Fruit fly (Drosophila melanogaster) whole organism, prepupa: ENCODE data around the gene CG14624.
A peak's percentile ranks its signal among the peaks of the same experiment; 100 is the strongest.

ENCODE experiments used
- CG10631 ChIP-seq: fragments of 200-800 bp; sonication (Bioruptor generic); optimal IDR thresholded peaks from 2 replicates; lab custom pipeline; 2016; ENCODE audit warnings: missing biosample characterization, missing genetic modification characterization
- CG10669 ChIP-seq: fragments of 200-800 bp; sonication (Bioruptor generic); optimal IDR thresholded peaks from 3 replicates; lab custom pipeline; 2018; ENCODE audit warnings: missing biosample characterization, mild to moderate bottlenecking, missing genetic modification characterization, moderate library complexity
- CG11294 ChIP-seq: fragments of 200-800 bp; sonication (Bioruptor generic); IDR thresholded peaks from 2 replicates; pipeline ENCODE4 v1.3.6; 2022; ENCODE audit warnings: missing biosample characterization, missing genetic modification characterization
- CG11902 ChIP-seq: fragments of 200-800 bp; sonication (Bioruptor generic); optimal IDR thresholded peaks from 3 replicates; lab custom pipeline; 2016; ENCODE audit warnings: missing biosample characterization, missing genetic modification characterization
- CG15336 ChIP-seq: fragments of 200-800 bp; sonication (Bioruptor generic); IDR thresholded peaks from 2 replicates; pipeline ENCODE4 v1.3.6; 2022; ENCODE audit warnings: missing biosample characterization, missing genetic modification characterization
- CG1621 ChIP-seq: fragments of 200-800 bp; sonication (Bioruptor generic); optimal IDR thresholded peaks from 3 replicates; lab custom pipeline; 2018; ENCODE audit warnings: missing biosample characterization, mild to moderate bottlenecking, missing genetic modification characterization
- CG16779 ChIP-seq: fragments of 200-800 bp; sonication (Bioruptor generic); optimal IDR thresholded peaks from 3 replicates; lab custom pipeline; 2017; ENCODE audit warnings: missing biosample characterization, mild to moderate bottlenecking, missing genetic modification characterization
- CG3032 ChIP-seq: fragments of 200-800 bp; optimal IDR thresholded peaks from 2 replicates; lab custom pipeline; 2019; ENCODE audit warnings: missing biosample characterization, mild to moderate bottlenecking, missing genetic modification characterization, moderate library complexity
- CG32006 ChIP-seq: fragments of 200-800 bp; sonication (Bioruptor generic); optimal IDR thresholded peaks from 3 replicates; lab custom pipeline; 2017; ENCODE audit warnings: missing biosample characterization, mild to moderate bottlenecking, missing genetic modification characterization
- CG34406 ChIP-seq: fragments of 200-800 bp; sonication (Bioruptor generic); optimal IDR thresholded peaks from 3 replicates; lab custom pipeline; 2016; ENCODE audit warnings: missing biosample characterization, missing genetic modification characterization
- CG3919 ChIP-seq: fragments of 200-800 bp; sonication (Bioruptor generic); optimal IDR thresholded peaks from 3 replicates; lab custom pipeline; 2016; ENCODE audit warnings: missing biosample characterization, missing genetic modification characterization
- CG6163 ChIP-seq: fragments of 200-800 bp; sonication (Bioruptor generic); IDR thresholded peaks from 3 replicates; pipeline ENCODE4 v1.3.6; 2022; ENCODE audit warnings: missing biosample characterization, missing genetic modification characterization
- CG6276 ChIP-seq: fragments of 200-800 bp; sonication (Bioruptor generic); optimal IDR thresholded peaks from 2 replicates; lab custom pipeline; 2017; ENCODE audit warnings: missing biosample characterization, mild to moderate bottlenecking, missing genetic modification characterization
- CG6792 ChIP-seq: fragments of 200-800 bp; sonication (Bioruptor generic); optimal IDR thresholded peaks from 3 replicates; lab custom pipeline; 2016; ENCODE audit warnings: missing biosample characterization, missing genetic modification characterization
- CG7368 ChIP-seq: fragments of 200-800 bp; sonication (Bioruptor generic); optimal IDR thresholded peaks from 3 replicates; lab custom pipeline; 2016; ENCODE audit warnings: missing biosample characterization, missing genetic modification characterization
- CG8119 ChIP-seq: fragments of 200-800 bp; sonication (Bioruptor generic); IDR thresholded peaks from 3 replicates; pipeline ENCODE4 v1.3.6; 2022; ENCODE audit warnings: missing biosample characterization, missing genetic modification characterization
- CG8319 ChIP-seq: fragments of 200-800 bp; sonication (Bioruptor generic); optimal IDR thresholded peaks from 3 replicates; lab custom pipeline; 2016; ENCODE audit warnings: missing biosample characterization, missing genetic modification characterization
- CG9139 ChIP-seq: fragments of 200-800 bp; sonication (Bioruptor generic); optimal IDR thresholded peaks from 3 replicates; lab custom pipeline; 2017; ENCODE audit warnings: missing biosample characterization, mild to moderate bottlenecking, missing genetic modification characterization
- Eip75B ChIP-seq: fragments of 200-800 bp; sonication (Bioruptor generic); optimal IDR thresholded peaks from 3 replicates; lab custom pipeline; 2016; ENCODE audit warnings: missing biosample characterization, missing genetic modification characterization
- Eip78C ChIP-seq: fragments of 200-800 bp; sonication (Bioruptor generic); peaks from one replicate; lab custom pipeline; 2016; ENCODE audit warnings: missing biosample characterization, missing genetic modification characterization
- Eip93F ChIP-seq: fragments of 200-800 bp; sonication (Bioruptor generic); optimal IDR thresholded peaks from 2 replicates; lab custom pipeline; 2016; ENCODE audit warnings: missing biosample characterization, mild to moderate bottlenecking, missing genetic modification characterization
- Ets21C ChIP-seq: fragments of 200-800 bp; sonication (Bioruptor generic); optimal IDR thresholded peaks from 3 replicates; lab custom pipeline; 2016; ENCODE audit warnings: missing biosample characterization, missing genetic modification characterization
- Ets96B ChIP-seq: fragments of 200-800 bp; optimal IDR thresholded peaks from 2 replicates; lab custom pipeline; 2019; ENCODE audit warnings: missing biosample characterization, mild to moderate bottlenecking, missing genetic modification characterization, moderate library complexity
- Hr38 ChIP-seq: sonication (Bioruptor generic); optimal IDR thresholded peaks from 2 replicates; lab custom pipeline; 2016; ENCODE audit warnings: missing biosample characterization, missing genetic modification characterization
- Hr39 ChIP-seq: fragments of 200-800 bp; sonication (Bioruptor generic); optimal IDR thresholded peaks from 2 replicates; lab custom pipeline; 2016; ENCODE audit warnings: missing biosample characterization, missing genetic modification characterization
- Hr4 ChIP-seq: fragments of 200-800 bp; sonication (Bioruptor generic); optimal IDR thresholded peaks from 3 replicates; lab custom pipeline; 2016; ENCODE audit warnings: missing biosample characterization, missing genetic modification characterization
- Met ChIP-seq: fragments of 200-800 bp; sonication (Bioruptor generic); optimal IDR thresholded peaks from 3 replicates; lab custom pipeline; 2016; ENCODE audit warnings: missing biosample characterization, missing genetic modification characterization
- OdsH ChIP-seq: fragments of 200-800 bp; sonication (Bioruptor generic); optimal IDR thresholded peaks from 3 replicates; lab custom pipeline; 2016; ENCODE audit warnings: missing biosample characterization, missing genetic modification characterization
- Smox ChIP-seq: fragments of 200-800 bp; sonication (Bioruptor generic); optimal IDR thresholded peaks from 3 replicates; lab custom pipeline; 2016; ENCODE audit warnings: missing biosample characterization, missing genetic modification characterization
- Sox102F ChIP-seq: fragments of 200-800 bp; sonication (Bioruptor generic); optimal IDR thresholded peaks from 2 replicates; lab custom pipeline; 2016; ENCODE audit warnings: missing biosample characterization, mild to moderate bottlenecking, missing genetic modification characterization
- Sox14 ChIP-seq: fragments of 200-800 bp; sonication (Bioruptor generic); optimal IDR thresholded peaks from 3 replicates; lab custom pipeline; 2016; ENCODE audit warnings: missing biosample characterization, missing genetic modification characterization
- Sox15 ChIP-seq: fragments of 200-800 bp; sonication (Bioruptor generic); optimal IDR thresholded peaks from 3 replicates; lab custom pipeline; 2016; ENCODE audit warnings: missing biosample characterization, missing genetic modification characterization
- achi ChIP-seq: fragments of 200-800 bp; sonication (Bioruptor generic); optimal IDR thresholded peaks from 3 replicates; lab custom pipeline; 2016; ENCODE audit warnings: missing biosample characterization, missing genetic modification characterization
- acj6 ChIP-seq: fragments of 200-800 bp; sonication (Bioruptor generic); optimal IDR thresholded peaks from 3 replicates; lab custom pipeline; 2016; ENCODE audit warnings: missing biosample characterization, missing genetic modification characterization
- cyc ChIP-seq: fragments of 200-800 bp; sonication (Bioruptor generic); optimal IDR thresholded peaks from 3 replicates; lab custom pipeline; 2016; ENCODE audit warnings: missing biosample characterization, missing genetic modification characterization
- dsx ChIP-seq: fragments of 200-800 bp; optimal IDR thresholded peaks from 3 replicates; lab custom pipeline; 2019; ENCODE audit warnings: missing biosample characterization, mild to moderate bottlenecking, missing genetic modification characterization, moderate library complexity; ENCODE audit not compliant: poor library complexity, severe bottlenecking
- eg ChIP-seq: fragments of 200-800 bp; sonication (Bioruptor generic); IDR thresholded peaks from 3 replicates; pipeline ENCODE4 v1.3.6; 2022; ENCODE audit warnings: missing biosample characterization, missing genetic modification characterization
- esn ChIP-seq: fragments of 200-800 bp; sonication (Bioruptor generic); optimal IDR thresholded peaks from 2 replicates; lab custom pipeline; 2016; ENCODE audit warnings: missing biosample characterization, mild to moderate bottlenecking, missing genetic modification characterization, moderate library complexity
- fd59A ChIP-seq: fragments of 200-800 bp; sonication (Bioruptor generic); optimal IDR thresholded peaks from 2 replicates; lab custom pipeline; 2017; ENCODE audit warnings: missing biosample characterization, mild to moderate bottlenecking, missing genetic modification characterization, missing genetic modification reagents
- fd85E ChIP-seq: fragments of 200-800 bp; sonication (Bioruptor generic); optimal IDR thresholded peaks from 3 replicates; lab custom pipeline; 2016; ENCODE audit warnings: missing biosample characterization, missing genetic modification characterization
- fkh ChIP-seq: fragments of 200-800 bp; sonication (Bioruptor generic); optimal IDR thresholded peaks from 3 replicates; lab custom pipeline; 2017; ENCODE audit warnings: missing biosample characterization, mild to moderate bottlenecking, missing genetic modification characterization, moderate library complexity
- lz ChIP-seq: fragments of 200-800 bp; sonication (Bioruptor generic); optimal IDR thresholded peaks from 3 replicates; lab custom pipeline; 2016; ENCODE audit warnings: missing biosample characterization, missing genetic modification characterization
- net ChIP-seq: fragments of 200-800 bp; sonication (Bioruptor generic); optimal IDR thresholded peaks from 3 replicates; lab custom pipeline; 2016; ENCODE audit warnings: missing biosample characterization, missing genetic modification characterization
- salr ChIP-seq, 2 experiments: fragments of 200-800 bp; sonication (Bioruptor generic); optimal IDR thresholded peaks; 3 replicates each; lab custom pipeline; 2016 to 2018; ENCODE audit warnings: missing biosample characterization in 2 of 2, missing genetic modification characterization in 2 of 2, mild to moderate bottlenecking in 1 of 2
- spab ChIP-seq: fragments of 200-800 bp; sonication (Bioruptor generic); optimal IDR thresholded peaks from 2 replicates; lab custom pipeline; 2017; ENCODE audit warnings: missing biosample characterization, mild to moderate bottlenecking, missing genetic modification characterization, missing genetic modification reagents
- ss ChIP-seq, 2 experiments: fragments of 200-800 bp; sonication (Bioruptor generic); optimal IDR thresholded peaks; 2 replicates in 1 of 2; 3 replicates in 1 of 2; lab custom pipeline; 2017 to 2018; ENCODE audit warnings: mild to moderate bottlenecking in 2 of 2, missing biosample characterization in 2 of 2, missing genetic modification characterization in 2 of 2, moderate library complexity in 1 of 2
- svp ChIP-seq: fragments of 200-800 bp; sonication (Bioruptor generic); peaks from one replicate; lab custom pipeline; 2016; ENCODE audit warnings: missing biosample characterization, missing genetic modification characterization
- topi ChIP-seq: fragments of 200-800 bp; sonication (Bioruptor generic); optimal IDR thresholded peaks from 3 replicates; lab custom pipeline; 2016; ENCODE audit warnings: missing biosample characterization, missing genetic modification characterization
- vri ChIP-seq: fragments of 200-800 bp; sonication (Bioruptor generic); optimal IDR thresholded peaks from 3 replicates; lab custom pipeline; 2016; ENCODE audit warnings: missing biosample characterization, mild to moderate bottlenecking, missing genetic modification characterization

CG14624 gene

dm6 chrX:1175993-1176392 lies 30.5 kb upstream of the CG14624 start, which contains the start of gene CG11384:
CG11384 (minus strand) TSS chrX:1176035.
- TF ChIP-seq acj6 (GFP tag; lab: Kevin White, UChicago) = no peak
- no peak for TF ChIP-seq Ets96B
- no peak for TF ChIP-seq salr (GFP tag; optimal IDR thresholded peaks at IDR 0.05; lab: Kevin White, UChicago)
- TF ChIP-seq svp (GFP tag; lab: Kevin White, UChicago) = peak; percentile 4

- TF ChIP-seq svp (GFP tag; lab: Kevin White, UChicago) (peak; percentile 18), fd59A (no peak)
These were observed 26.7 kb upstream of the CG14624 start, which contains the start of gene CG11379 for dm6 chrX:1179865-1180264. CG11379 (plus strand) TSS chrX:1180165.

DNA sequence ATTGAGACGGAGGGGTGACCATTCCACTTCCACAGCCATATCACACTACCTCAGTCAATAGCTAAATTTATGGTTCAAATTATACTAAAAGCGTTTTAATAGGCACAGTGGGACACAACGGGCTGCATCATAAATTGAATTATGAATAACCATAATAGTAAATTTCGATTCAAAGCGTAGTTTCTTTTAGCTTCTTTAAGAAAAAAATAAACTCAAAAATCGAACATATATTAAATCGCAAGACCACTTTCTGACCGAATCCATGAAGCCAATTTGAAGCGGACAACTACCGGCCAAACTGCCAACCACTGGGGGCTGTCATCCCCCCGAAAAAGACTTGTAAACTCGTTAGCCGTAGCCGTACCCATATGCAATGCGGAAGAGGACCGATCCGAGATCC lies 25.7 kb upstream of the CG14624 start:
- TF ChIP-seq eg (GFP tag; lab: Robert Waterston, UW) = 0 out of 3 replicates have a peak, but pooled peaks have one; percentile 13
- TF ChIP-seq esn = no peak
- TF ChIP-seq net (GFP tag; lab: Kevin White, UChicago) = no peak
- no peak for TF ChIP-seq dsx (GFP tag; lab: Kevin White, UChicago)
- TF ChIP-seq CG16779 (tag; lab: Kevin White, UChicago) = no peak
- TF ChIP-seq CG11294 (GFP tag; lab: Robert Waterston, UW) = no peak
- TF ChIP-seq fd85E (GFP tag; lab: Kevin White, UChicago) = no peak
- no peak for TF ChIP-seq Eip93F (GFP tag; lab: Kevin White, UChicago)
- no peak for TF ChIP-seq Hr38 (GFP tag; lab: Kevin White, UChicago)
- TF ChIP-seq vri (GFP tag; lab: Kevin White, UChicago) = no peak
- no peak for TF ChIP-seq OdsH (GFP tag; lab: Kevin White, UChicago)
- no peak for TF ChIP-seq Sox14 (GFP tag; lab: Kevin White, UChicago)
- TF ChIP-seq CG3032 (tag; lab: Kevin White, UChicago) = no peak
- no peak for TF ChIP-seq Ets21C (GFP tag; lab: Kevin White, UChicago)
- TF ChIP-seq Eip75B = no peak
- TF ChIP-seq svp (GFP tag; lab: Kevin White, UChicago) = no peak
- TF ChIP-seq spab (GFP tag; lab: Kevin White, UChicago) = no peak
- no peak for TF ChIP-seq fkh
- TF ChIP-seq salr (GFP tag; optimal IDR thresholded peaks at IDR 0.05; lab: Kevin White, UChicago) = no peak
- peak; percentile 59; the same call in 2 of the 3 replicates for TF ChIP-seq CG8119 (GFP tag; lab: Robert Waterston, UW)
- TF ChIP-seq Sox102F (GFP tag; lab: Kevin White, UChicago) = no peak
- no peak for TF ChIP-seq Smox (GFP tag; lab: Kevin White, UChicago)
- TF ChIP-seq CG7368 (GFP tag; lab: Kevin White, UChicago) = no peak
- TF ChIP-seq CG10631 = no peak
- TF ChIP-seq topi (GFP tag; lab: Kevin White, UChicago) = no peak
- peak; percentile 56 for TF ChIP-seq Hr4 (GFP tag; lab: Kevin White, UChicago)
- TF ChIP-seq CG10669 (GFP tag; lab: Kevin White, UChicago) = no peak
- TF ChIP-seq Sox15 (GFP tag; lab: Kevin White, UChicago) = no peak
- TF ChIP-seq CG15336 = peak; percentile 46; the same call in 1 of the 2 replicates
- no peak for TF ChIP-seq cyc (GFP tag; lab: Kevin White, UChicago)
- no peak for TF ChIP-seq CG1621 (tag; lab: Kevin White, UChicago)
- TF ChIP-seq CG9139 (GFP tag; lab: Kevin White, UChicago) = no peak
- TF ChIP-seq Eip78C (GFP tag; lab: Kevin White, UChicago) = no peak
- peak; percentile 44 for TF ChIP-seq CG32006 (GFP tag; lab: Kevin White, UChicago)
- peak; percentile 18 for TF ChIP-seq CG6276 (GFP tag; lab: Kevin White, UChicago)
- no peak for TF ChIP-seq CG8319 (GFP tag; lab: Kevin White, UChicago)
- no peak for TF ChIP-seq acj6 (GFP tag; lab: Kevin White, UChicago)
- TF ChIP-seq CG34406 = no peak
- no peak for TF ChIP-seq Met
- no peak for TF ChIP-seq CG6163 (GFP tag; lab: Robert Waterston, UW)
- no peak for TF ChIP-seq ss (GFP tag; optimal IDR thresholded peaks at IDR 0.05; lab: Kevin White, UChicago)
- no peak for TF ChIP-seq CG6792
- no peak for TF ChIP-seq achi
- no peak for TF ChIP-seq CG11902 (GFP tag; lab: Kevin White, UChicago)
- no peak for TF ChIP-seq Hr39 (GFP tag; lab: Kevin White, UChicago)
- TF ChIP-seq lz (GFP tag; lab: Kevin White, UChicago) = no peak
- TF ChIP-seq CG3919 (GFP tag; lab: Kevin White, UChicago) = no peak
